Fruit fly (Drosophila melanogaster): ENCODE measurements around the gene CG14196.

CG14196 gene

DNA sequence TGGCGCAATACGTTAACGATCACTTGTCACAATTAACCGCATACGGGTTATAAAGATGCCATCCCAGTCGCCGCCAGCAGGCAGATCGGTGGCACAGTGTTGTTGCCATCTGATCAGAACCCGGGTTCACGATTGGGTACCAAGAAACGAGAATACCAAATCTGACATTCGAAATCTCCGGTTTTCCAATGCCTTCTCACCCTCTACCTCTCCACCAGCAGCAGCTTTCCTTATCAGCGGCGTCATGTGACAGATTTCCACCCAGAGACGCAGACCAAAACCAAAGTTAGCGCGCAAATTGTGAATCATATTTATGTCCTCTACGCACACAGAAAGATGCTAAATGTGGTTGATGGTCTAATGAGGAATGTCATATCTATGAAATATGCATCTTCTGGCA lies 3.0 kb downstream of the CG14196 start:
- no peak for TF ChIP-seq N (GFP tag; optimal IDR thresholded peaks at IDR 0.05)
- TF ChIP-seq Abd-B (GFP tag; optimal IDR thresholded peaks at IDR 0.05): no peak
- TF ChIP-seq pan (optimal IDR thresholded peaks at IDR 0.05): no peak
- TF ChIP-seq Rel (GFP tag; optimal IDR thresholded peaks at IDR 0.05): no peak
- TF ChIP-seq Rel (tag; optimal IDR thresholded peaks at IDR 0.05): no peak
- no peak for TF ChIP-seq ey (GFP tag; optimal IDR thresholded peaks at IDR 0.05)

DNA sequence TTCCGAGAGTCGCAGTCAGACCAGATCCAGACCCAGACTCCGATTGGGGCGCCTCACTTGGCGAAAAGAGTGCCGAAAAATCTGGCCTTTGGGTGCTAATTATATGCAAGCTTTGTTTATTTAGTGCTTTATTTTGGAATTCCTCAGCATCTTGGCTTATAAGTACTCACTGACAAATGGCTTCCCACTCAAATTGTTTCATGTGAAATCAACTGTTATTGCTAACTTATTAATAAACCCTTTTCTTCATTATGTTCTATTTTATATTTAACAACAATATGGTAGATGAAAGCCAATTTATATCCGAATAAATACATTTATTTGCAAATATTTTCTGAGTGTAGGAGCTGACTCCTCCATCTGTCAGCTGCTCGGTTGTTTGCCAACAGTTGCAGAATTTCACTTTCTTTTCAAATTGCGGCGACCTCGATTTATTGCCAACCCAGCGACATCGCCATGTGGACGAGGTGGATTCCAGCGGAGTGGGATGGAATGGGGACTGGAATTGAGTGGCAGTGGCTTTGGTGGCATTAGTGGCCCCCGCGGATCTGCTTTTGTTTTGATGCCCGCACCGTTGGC lies 11.7 kb downstream of the CG14196 start:
- no peak for TF ChIP-seq tai (GFP tag; optimal IDR thresholded peaks at IDR 0.05)
- TF ChIP-seq CrebA (GFP tag; optimal IDR thresholded peaks at IDR 0.05; ENCODE audit: borderline replicate concordance): no peak
- no peak for TF ChIP-seq Hnf4 (GFP tag; optimal IDR thresholded peaks at IDR 0.05)
- TF ChIP-seq dsf (GFP tag; optimal IDR thresholded peaks at IDR 0.05; ENCODE audit: borderline replicate concordance): no peak
- peak; percentile 61 for TF ChIP-seq HLH106 (tag; optimal IDR thresholded peaks at IDR 0.05)
- TF ChIP-seq fru (GFP tag; optimal IDR thresholded peaks at IDR 0.05): peak; percentile 66
- peak; percentile 33 for TF ChIP-seq rgr (GFP tag; optimal IDR thresholded peaks at IDR 0.05)
- TF ChIP-seq Abd-B (GFP tag; optimal IDR thresholded peaks at IDR 0.05): no peak
- no peak for TF ChIP-seq Rel (GFP tag; optimal IDR thresholded peaks at IDR 0.05)
- no peak for TF ChIP-seq Rel (tag; optimal IDR thresholded peaks at IDR 0.05)
- no peak for TF ChIP-seq CG32264 (GFP tag; optimal IDR thresholded peaks at IDR 0.05)
- TF ChIP-seq woc (GFP tag; optimal IDR thresholded peaks at IDR 0.05): peak; percentile 42
- peak; percentile 40 for TF ChIP-seq dmrt93B (GFP tag; optimal IDR thresholded peaks at IDR 0.05)
- no peak for TF ChIP-seq sage (GFP tag; optimal IDR thresholded peaks at IDR 0.05)
- no peak for TF ChIP-seq Myc (optimal IDR thresholded peaks at IDR 0.05)
- TF ChIP-seq Hr83 (GFP tag; optimal IDR thresholded peaks at IDR 0.05; ENCODE audit: poor library complexity, severe bottlenecking): no peak
- no peak for TF ChIP-seq GATAd (GFP tag; optimal IDR thresholded peaks at IDR 0.05)
- no peak for TF ChIP-seq Sp1 (GFP tag; optimal IDR thresholded peaks at IDR 0.05)
- no peak for TF ChIP-seq pan (optimal IDR thresholded peaks at IDR 0.05)
- TF ChIP-seq ey (GFP tag; optimal IDR thresholded peaks at IDR 0.05): peak; percentile 27
- no peak for TF ChIP-seq Jra (GFP tag; optimal IDR thresholded peaks at IDR 0.05)
- TF ChIP-seq sv (GFP tag; optimal IDR thresholded peaks at IDR 0.05): no peak
- no peak for TF ChIP-seq usp (GFP tag; optimal IDR thresholded peaks at IDR 0.05)
- no peak for TF ChIP-seq Hr78 (GFP tag; optimal IDR thresholded peaks at IDR 0.05)
- no peak for TF ChIP-seq N (GFP tag; optimal IDR thresholded peaks at IDR 0.05)
- no peak for TF ChIP-seq brk (GFP tag; optimal IDR thresholded peaks at IDR 0.05)
- peak; percentile 25 for TF ChIP-seq psq (GFP tag; optimal IDR thresholded peaks at IDR 0.05)
- peak; percentile 54 for TF ChIP-seq h (GFP tag; optimal IDR thresholded peaks at IDR 0.05)
- TF ChIP-seq Dif (GFP tag; optimal IDR thresholded peaks at IDR 0.05; ENCODE audit: partially characterized antibody): no peak
- TF ChIP-seq jim (GFP tag; optimal IDR thresholded peaks at IDR 0.05): no peak
- TF ChIP-seq Dfd (GFP tag; optimal IDR thresholded peaks at IDR 0.05): no peak
- TF ChIP-seq CG9705 (GFP tag; optimal IDR thresholded peaks at IDR 0.05): no peak
- peak in 1 of 2 experiments; percentile 55 for TF ChIP-seq foxo (GFP tag; optimal IDR thresholded peaks at IDR 0.05)
- no peak for TF ChIP-seq Mio (GFP tag; optimal IDR thresholded peaks at IDR 0.05)
- peak; percentile 38 for TF ChIP-seq br (GFP tag; optimal IDR thresholded peaks at IDR 0.05)
- TF ChIP-seq lola (GFP tag; optimal IDR thresholded peaks at IDR 0.05): no peak
- TF ChIP-seq Vsx2 (GFP tag; optimal IDR thresholded peaks at IDR 0.05; ENCODE audit: partially characterized antibody): peak; percentile 42
- TF ChIP-seq OdsH (GFP tag; optimal IDR thresholded peaks at IDR 0.05): peak; percentile 21
- TF ChIP-seq dl (GFP tag; optimal IDR thresholded peaks at IDR 0.05; ENCODE audit: insufficient read depth in 1 of 2, partially characterized antibody in 2 of 2): no peak

DNA sequence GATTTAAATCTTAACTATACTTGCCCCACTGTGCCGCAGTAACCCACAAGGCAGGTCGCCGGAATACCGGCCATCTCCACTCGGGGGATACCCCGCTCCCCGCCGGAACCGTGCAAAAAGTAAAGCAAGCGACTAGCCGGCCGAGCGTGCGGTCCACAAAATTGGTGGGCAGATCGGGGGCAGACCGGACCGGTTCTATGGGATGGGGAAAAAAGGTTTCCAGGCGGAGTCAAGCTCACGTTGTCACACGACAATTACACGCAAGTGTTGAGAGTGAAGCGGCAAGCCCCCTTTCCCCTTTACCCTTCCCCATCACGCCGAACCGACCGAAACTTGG lies 16.4 kb downstream of the CG14196 start:
- peak; percentile 24 for TF ChIP-seq fru (GFP tag; optimal IDR thresholded peaks at IDR 0.05)
- TF ChIP-seq Jra (GFP tag; optimal IDR thresholded peaks at IDR 0.05): no peak
- no peak for TF ChIP-seq jim (GFP tag; optimal IDR thresholded peaks at IDR 0.05)
- no peak for TF ChIP-seq GATAd (GFP tag; optimal IDR thresholded peaks at IDR 0.05)
- TF ChIP-seq Sp1 (GFP tag; optimal IDR thresholded peaks at IDR 0.05): no peak

Measured in whole organism, wandering third instar larva.